Worm (Caenorhabditis elegans): ENCODE results near the gene C01G10.14.
A peak's percentile ranks its signal among the peaks of the same experiment; 100 is the strongest.
"Not testable (repeated sequence)": the region's sequence is repeated elsewhere in the genome, so short reads cannot be mapped to it uniquely, and the experiment has no call there.

C01G10.14 gene

ce11 chrV:15125162-15125561 is 19.4 kb upstream of the C01G10.14 start, which contains the start of gene ugt-30:
Gene ugt-30 (minus strand): TSS chrV:15125262.
- TF ChIP-seq dmd-6 (GFP tag; IDR thresholded peaks at IDR 0.05): peak; percentile 40; the same call in 1 of the 2 replicates

ce11 chrV:15119517-15119916 is 13.8 kb upstream of the C01G10.14 start, which contains the start of gene flor-1:
Gene flor-1 (minus strand): TSS chrV:15119617.
- TF ChIP-seq madf-9 (GFP tag; conservative IDR thresholded peaks at IDR 0.05): no peak
- TF ChIP-seq dve-1 (tag; optimal IDR thresholded peaks at IDR 0.05; ENCODE audit: insufficient read depth): peak; percentile 20

ce11 chrV:15115968-15116367 is 10.2 kb upstream of the C01G10.14 start, which contains the start of gene T01G5.8:
Gene T01G5.8 (plus strand): TSS chrV:15116268.
- TF ChIP-seq daf-12 (tag; optimal IDR thresholded peaks at IDR 0.05); ceh-20 (GFP tag; IDR thresholded peaks at IDR 0.05); lim-7 (GFP tag; IDR thresholded peaks at IDR 0.05): not testable (repeated sequence)

ce11 chrV:15113992-15114391 is 8.2 kb upstream of the C01G10.14 start, which contains the start of gene T01G5.6:
Gene T01G5.6 (minus strand): TSS chrV:15114092.
- TF ChIP-seq ceh-28 (tag; optimal IDR thresholded peaks at IDR 0.05): no peak
- TF ChIP-seq ceh-32 (tag; optimal IDR thresholded peaks at IDR 0.05; ENCODE audit: poor library complexity): no peak
- no peak for TF ChIP-seq ceh-20 (GFP tag; IDR thresholded peaks at IDR 0.05)
- no peak for TF ChIP-seq D1046.2 (GFP tag; IDR thresholded peaks at IDR 0.05)
- no peak for TF ChIP-seq T20F7.1 (GFP tag; optimal IDR thresholded peaks at IDR 0.05)
- TF ChIP-seq lim-7 (GFP tag; IDR thresholded peaks at IDR 0.05): no peak
- TF ChIP-seq hif-1 (tag; optimal IDR thresholded peaks at IDR 0.05): no peak
- no peak for TF ChIP-seq daf-12 (tag; optimal IDR thresholded peaks at IDR 0.05)
- no peak for TF ChIP-seq dmd-8 (GFP tag; IDR thresholded peaks at IDR 0.05)
- TF ChIP-seq R02D3.7 (tag; optimal IDR thresholded peaks at IDR 0.05): no peak
- no peak for TF ChIP-seq mdt-29 (GFP tag; IDR thresholded peaks at IDR 0.05)
- TF ChIP-seq hlh-30 (tag; optimal IDR thresholded peaks at IDR 0.05; ENCODE audit: insufficient read depth): no peak
- no peak for TF ChIP-seq dve-1 (tag; optimal IDR thresholded peaks at IDR 0.05; ENCODE audit: insufficient read depth)
- TF ChIP-seq F37D6.2 (tag; optimal IDR thresholded peaks at IDR 0.05): no peak
- no peak for TF ChIP-seq daf-8 (GFP tag; IDR thresholded peaks at IDR 0.05)
- no peak for TF ChIP-seq F10B5.3 (tag; optimal IDR thresholded peaks at IDR 0.05)
- no peak for TF ChIP-seq arid-1 (GFP tag; conservative IDR thresholded peaks at IDR 0.05)

ce11 chrV:15111660-15112059 is 5.9 kb upstream of the C01G10.14 start, which contains the start of gene T01G5.7:
Gene T01G5.7 (plus strand): TSS chrV:15111960.
- TF ChIP-seq lin-13 (GFP tag; optimal IDR thresholded peaks at IDR 0.05): no peak
- no peak for TF ChIP-seq lin-39 (tag; optimal IDR thresholded peaks at IDR 0.05)
- no peak for TF ChIP-seq mxl-3 (GFP tag; optimal IDR thresholded peaks at IDR 0.05)

ce11 chrV:15109260-15109659 is 3.5 kb upstream of the C01G10.14 start, which contains the start of gene Y75B12A.2:
Gene Y75B12A.2 (plus strand): TSS chrV:15109560.
- TF ChIP-seq nhr-42 (GFP tag; IDR thresholded peaks at IDR 0.05): no peak
- no peak for TF ChIP-seq hlh-30 (tag; optimal IDR thresholded peaks at IDR 0.05; ENCODE audit: insufficient read depth)
- TF ChIP-seq Y105C5A.15 (GFP tag; IDR thresholded peaks at IDR 0.05): no peak
- TF ChIP-seq cey-2 (tag; optimal IDR thresholded peaks at IDR 0.05; ENCODE audit: borderline replicate concordance, insufficient read depth): no peak
- no peak for TF ChIP-seq lim-7 (GFP tag; IDR thresholded peaks at IDR 0.05)
- TF ChIP-seq snpc-1.2 (GFP tag; IDR thresholded peaks at IDR 0.05): no peak
- no peak for TF ChIP-seq egl-43 (GFP tag; IDR thresholded peaks at IDR 0.05)
- no peak for TF ChIP-seq fkh-10 (GFP tag; optimal IDR thresholded peaks at IDR 0.05)
- no peak for TF ChIP-seq nhr-11 (tag; optimal IDR thresholded peaks at IDR 0.05)
- no peak for TF ChIP-seq mdt-29 (GFP tag; IDR thresholded peaks at IDR 0.05)
- TF ChIP-seq spr-1 (tag; optimal IDR thresholded peaks at IDR 0.05): no peak
- TF ChIP-seq pha-4 (GFP tag; IDR thresholded peaks at IDR 0.05): no peak
- TF ChIP-seq pha-4 (tag; optimal IDR thresholded peaks at IDR 0.05): no peak
- TF ChIP-seq Y48G9A.11 (GFP tag; IDR thresholded peaks at IDR 0.05): no peak
